Fruit fly (Drosophila melanogaster) whole organism: ENCODE measurements around the gene CG12995.

Experiments
- CG8478 ChIP-seq: fragments of >200 bp; optimal IDR thresholded peaks from 2 replicates; lab custom pipeline; 2018; ENCODE audit warnings: inconsistent platforms
- Dll ChIP-seq: fragments of >200 bp; optimal IDR thresholded peaks from 2 replicates; lab custom pipeline; 2017
- EcR ChIP-seq, 2 experiments: fragments of >200 bp; optimal IDR thresholded peaks; 2 replicates each; lab custom pipeline; 2017; ENCODE audit warnings: missing biosample characterization in 2 of 2, missing genetic modification characterization in 2 of 2, missing genetic modification reagents in 2 of 2
- pan ChIP-seq: fragments of >200 bp; optimal IDR thresholded peaks from 2 replicates; lab custom pipeline; 2017
- psq ChIP-seq: fragments of >200 bp; optimal IDR thresholded peaks from 2 replicates; lab custom pipeline; 2017
- usp ChIP-seq: fragments of >200 bp; optimal IDR thresholded peaks from 2 replicates; lab custom pipeline; 2017; ENCODE audit warnings: missing biosample characterization, missing genetic modification characterization, mixed read lengths

Gene CG12995

DNA sequence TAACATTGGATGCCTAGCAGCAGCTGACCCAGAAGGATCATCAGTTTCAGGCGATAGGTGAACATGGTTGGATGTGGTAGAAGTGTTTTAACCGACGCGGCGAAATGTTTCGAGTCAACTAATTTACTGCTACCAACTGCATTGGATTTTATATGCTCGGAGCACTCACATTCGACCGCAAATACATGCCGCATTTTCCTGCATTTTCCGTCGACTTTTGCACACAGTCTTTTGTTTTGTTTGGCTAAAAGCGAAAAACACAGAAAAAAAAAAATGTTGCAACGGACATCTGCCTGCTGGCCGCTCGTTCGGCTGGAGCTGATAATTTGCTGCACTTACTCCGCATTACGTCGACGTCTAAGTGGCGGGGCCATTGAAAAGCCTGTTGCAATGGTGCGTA is at the start of gene CG12995:
Gene CG12995 (minus strand): TSS at position 101 of the 400 bp plus-strand sequence.
- TF ChIP-seq usp (no peak), EcR (GFP tag; optimal IDR thresholded peaks at IDR 0.05; lab: Kevin White, UChicago) (no peak), Dll (lab: Kevin White, UChicago) (no peak), psq (lab: Kevin White, UChicago) (no peak), pan (lab: Kevin White, UChicago) (no peak), CG8478 (lab: Kevin White, UChicago) (no peak)

DNA sequence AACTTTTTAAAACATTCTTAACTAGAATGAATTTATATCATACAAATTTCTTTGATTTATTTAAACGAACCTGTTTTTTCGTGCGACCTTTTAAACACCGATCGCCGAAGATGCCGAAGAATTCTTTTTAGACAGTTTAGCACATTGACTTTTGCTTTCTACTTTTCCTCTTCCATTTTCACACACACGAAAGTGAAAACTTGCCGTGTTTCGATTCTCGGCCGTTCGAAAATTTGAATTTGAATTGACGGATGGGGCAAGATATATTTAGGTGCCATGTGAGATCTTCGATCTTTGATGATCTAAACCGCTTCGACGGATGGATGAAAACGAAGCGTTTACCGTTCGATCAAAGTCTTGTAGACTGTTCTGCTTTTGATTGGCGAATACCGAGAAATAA is 45.9 kb upstream of the CG12995 start:
- TF ChIP-seq pan (lab: Kevin White, UChicago) (no peak), psq (lab: Kevin White, UChicago) (no peak), usp (no peak)

DNA sequence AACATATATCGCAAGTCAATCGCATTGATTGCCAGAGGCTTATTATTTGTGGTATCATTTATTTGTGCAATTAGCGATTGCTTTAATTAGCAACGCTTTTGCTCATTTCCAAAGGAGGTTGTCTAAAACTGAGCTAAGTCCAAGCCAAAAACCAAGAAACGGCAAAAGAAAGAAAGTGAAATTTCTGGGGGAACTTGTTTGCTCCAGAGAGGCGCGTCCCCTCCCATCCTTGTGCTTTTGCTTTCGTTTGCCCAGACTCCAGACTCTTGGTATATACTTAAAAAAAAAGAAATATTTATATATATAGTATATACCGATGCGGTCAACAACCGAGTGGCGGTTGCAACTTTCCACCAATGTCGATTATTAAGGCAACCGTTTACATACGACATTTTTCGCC is 44.3 kb upstream of the CG12995 start:
- TF ChIP-seq pan (lab: Kevin White, UChicago) (no peak), Dll (lab: Kevin White, UChicago) (no peak), psq (lab: Kevin White, UChicago) (no peak), CG8478 (lab: Kevin White, UChicago) (no peak), usp (no peak), EcR (GFP tag; optimal IDR thresholded peaks at IDR 0.05; lab: Kevin White, UChicago) (no peak)

DNA sequence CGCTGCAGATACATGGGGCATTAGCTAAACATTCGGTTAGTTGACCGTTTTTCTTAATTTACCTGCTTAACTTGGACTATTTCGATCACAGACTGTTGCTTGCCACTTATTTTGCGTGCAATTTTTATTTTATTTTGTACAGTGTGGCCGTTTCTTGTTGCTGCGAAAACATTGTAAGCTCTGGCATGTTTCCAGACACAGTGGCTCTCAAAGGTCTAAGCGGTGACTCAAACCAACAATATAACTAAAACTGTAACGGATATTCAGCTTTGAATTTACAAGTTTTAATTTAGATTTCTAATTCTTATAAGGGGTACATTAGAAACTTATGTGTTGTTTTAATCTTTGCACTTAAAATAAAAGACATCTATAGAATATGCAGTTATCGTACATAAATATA is 39.5 kb upstream of the CG12995 start, which contains the start of gene CG8675:
Gene CG8675 (minus strand): TSS at position 177 of the 400 bp plus-strand sequence.
- TF ChIP-seq usp, result no peak
- TF ChIP-seq psq (lab: Kevin White, UChicago), result no peak
- TF ChIP-seq CG8478 (lab: Kevin White, UChicago), result no peak
- TF ChIP-seq pan (lab: Kevin White, UChicago), result no peak
- TF ChIP-seq EcR (GFP tag; optimal IDR thresholded peaks at IDR 0.05; lab: Kevin White, UChicago), result no peak
- TF ChIP-seq Dll (lab: Kevin White, UChicago), result no peak

DNA sequence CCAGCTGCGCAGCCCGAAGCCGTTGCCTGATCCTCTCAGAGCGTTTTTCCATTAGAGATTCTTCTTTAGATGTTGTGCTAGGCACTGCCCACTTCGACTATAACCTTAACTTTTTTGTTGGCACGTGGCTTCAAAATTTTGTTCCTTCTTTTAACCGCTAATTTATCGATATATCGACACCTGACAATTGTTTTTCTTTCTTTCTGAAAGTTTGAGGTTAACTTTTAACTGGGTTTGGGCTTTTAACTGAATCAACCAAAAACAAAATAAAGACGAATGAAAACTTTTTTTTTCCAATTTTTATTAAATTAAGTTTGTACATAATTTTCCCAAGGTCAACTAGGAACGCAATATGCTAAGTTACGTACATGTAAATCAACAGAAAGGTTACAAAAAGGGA is 37.1 kb upstream of the CG12995 start, which contains the start of gene CG42854:
Gene CG42854 (minus strand): TSS at position 101 of the 400 bp plus-strand sequence.
- TF ChIP-seq CG8478 (lab: Kevin White, UChicago) (no peak), pan (lab: Kevin White, UChicago) (no peak), Dll (lab: Kevin White, UChicago) (no peak), usp (no peak), psq (lab: Kevin White, UChicago) (no peak), EcR (GFP tag; optimal IDR thresholded peaks at IDR 0.05; lab: Kevin White, UChicago) (no peak)

DNA sequence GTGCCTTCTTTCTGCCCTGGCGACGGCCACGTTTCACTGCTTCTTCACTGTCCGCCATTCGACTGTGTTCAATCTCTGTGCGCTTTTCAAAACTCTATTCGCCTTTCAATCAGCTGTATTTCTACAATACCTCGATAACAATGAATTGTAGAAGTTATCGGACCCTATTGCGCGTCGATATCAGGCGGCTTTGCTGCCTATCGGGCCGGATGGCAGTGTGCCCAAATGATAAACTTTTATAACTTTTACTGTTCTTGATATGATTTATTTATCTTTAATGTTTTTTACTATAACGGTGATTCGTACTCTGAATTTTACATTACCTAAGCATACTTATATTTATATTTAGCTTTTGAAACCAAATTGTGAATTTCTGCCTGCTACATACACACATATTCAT is 35.1 kb upstream of the CG12995 start, which contains the start of gene CG8915:
Gene CG8915 (minus strand): TSS at position 148 of the 400 bp plus-strand sequence.
- TF ChIP-seq Dll (lab: Kevin White, UChicago) (no peak), CG8478 (lab: Kevin White, UChicago) (no peak), psq (lab: Kevin White, UChicago) (no peak), usp (no peak), pan (lab: Kevin White, UChicago) (no peak), EcR (GFP tag; optimal IDR thresholded peaks at IDR 0.05; lab: Kevin White, UChicago) (no peak)

DNA sequence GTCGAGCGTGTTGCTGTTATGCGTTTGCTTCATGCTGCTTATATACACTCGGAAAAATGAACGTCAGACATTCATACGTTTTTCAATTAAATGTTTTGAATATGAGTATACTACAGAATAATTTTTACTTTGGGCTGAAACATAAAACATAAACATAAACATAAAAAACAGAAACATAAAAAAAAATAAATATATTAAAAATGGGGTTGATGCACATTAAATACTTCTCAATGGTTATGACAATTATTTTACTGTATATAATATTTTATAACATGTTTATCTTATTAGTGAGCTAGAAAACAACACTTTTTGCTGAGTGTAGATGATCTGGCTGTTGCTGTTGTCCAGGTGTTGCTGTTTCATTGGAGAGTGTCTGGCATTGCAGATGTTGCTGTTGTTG is 27.6 kb upstream of the CG12995 start:
- TF ChIP-seq psq (lab: Kevin White, UChicago) (no peak), CG8478 (lab: Kevin White, UChicago) (no peak), Dll (lab: Kevin White, UChicago) (no peak), pan (lab: Kevin White, UChicago) (no peak), usp (no peak), EcR (GFP tag; optimal IDR thresholded peaks at IDR 0.05; lab: Kevin White, UChicago) (no peak)

DNA sequence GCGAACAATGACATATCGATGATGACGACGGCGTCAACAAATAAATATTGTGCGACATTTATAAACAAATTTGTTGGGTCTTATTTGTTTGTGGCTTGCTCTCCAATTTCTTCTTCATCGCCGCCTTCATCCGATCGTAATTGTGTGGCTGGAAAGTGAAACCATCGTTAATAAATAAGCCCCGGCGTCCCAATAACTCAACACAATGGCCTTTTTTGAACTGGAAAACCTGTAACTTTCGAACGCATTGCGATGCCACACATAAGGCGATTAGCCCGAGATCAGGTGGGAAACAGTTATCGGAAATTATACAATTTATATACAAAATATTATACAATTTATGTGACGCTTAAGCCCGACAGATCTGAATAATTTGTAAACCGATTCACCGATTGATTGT is 26.7 kb upstream of the CG12995 start:
- TF ChIP-seq pan (lab: Kevin White, UChicago), result no peak
- TF ChIP-seq EcR (GFP tag; optimal IDR thresholded peaks at IDR 0.05; lab: Kevin White, UChicago), result no peak
- TF ChIP-seq usp, result no peak
- no peak for TF ChIP-seq CG8478 (lab: Kevin White, UChicago)
- TF ChIP-seq psq (lab: Kevin White, UChicago), result no peak
- no peak for TF ChIP-seq Dll (lab: Kevin White, UChicago)

DNA sequence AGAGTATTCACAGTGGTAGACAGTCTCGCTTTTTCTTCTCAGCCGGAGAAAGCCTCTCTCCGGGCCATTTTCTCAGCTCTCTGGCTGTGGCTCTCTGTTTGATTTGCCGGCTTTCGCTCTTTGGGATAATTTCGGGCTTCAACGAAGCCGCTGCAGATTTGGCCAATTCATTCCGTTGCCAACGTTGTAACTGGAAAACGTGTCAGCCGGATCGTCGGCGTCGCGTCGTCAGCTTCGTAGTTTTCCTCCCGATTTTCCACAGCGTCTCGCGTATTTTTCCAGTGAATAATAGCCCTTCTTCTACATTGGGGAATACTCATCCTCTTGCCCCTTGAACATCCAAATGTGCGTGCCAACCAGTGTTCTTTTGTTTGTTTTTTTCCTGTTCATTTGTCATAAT is 22.8 kb upstream of the CG12995 start, which contains the start of gene f:
Gene f (plus strand): TSS at position 301 of the 400 bp plus-strand sequence.
- no peak for TF ChIP-seq Dll (lab: Kevin White, UChicago)
- no peak for TF ChIP-seq EcR (GFP tag; optimal IDR thresholded peaks at IDR 0.05; lab: Kevin White, UChicago)
- TF ChIP-seq psq (lab: Kevin White, UChicago), result no peak
- no peak for TF ChIP-seq pan (lab: Kevin White, UChicago)
- TF ChIP-seq usp, result no peak
- TF ChIP-seq CG8478 (lab: Kevin White, UChicago), result no peak

DNA sequence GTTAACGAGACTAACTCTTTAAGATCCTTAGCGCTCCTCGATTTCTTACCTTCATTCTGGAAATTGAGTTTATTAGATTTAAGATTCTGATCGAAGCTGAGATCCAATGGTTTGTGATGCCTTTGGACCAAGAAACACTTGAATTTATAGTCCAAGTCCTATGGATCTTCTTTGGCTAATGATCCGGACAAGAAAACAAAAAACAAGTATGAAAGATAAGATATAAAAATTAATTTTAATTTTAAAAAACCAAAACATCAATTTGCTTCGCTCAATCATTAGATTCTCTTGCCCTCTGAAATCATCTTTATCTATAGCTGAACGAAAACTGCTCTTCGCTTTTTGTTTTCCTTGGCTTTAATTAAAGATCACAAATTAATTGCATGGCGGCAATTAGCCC is 21.1 kb upstream of the CG12995 start, which contains the start of gene CG10597:
Gene CG10597 (minus strand): TSS at position 101 of the 400 bp plus-strand sequence.
- TF ChIP-seq usp, result no peak
- no peak for TF ChIP-seq pan (lab: Kevin White, UChicago)
- TF ChIP-seq EcR (GFP tag; optimal IDR thresholded peaks at IDR 0.05; lab: Kevin White, UChicago), result no peak
- no peak for TF ChIP-seq CG8478 (lab: Kevin White, UChicago)
- TF ChIP-seq Dll (lab: Kevin White, UChicago), result no peak
- TF ChIP-seq psq (lab: Kevin White, UChicago), result no peak

DNA sequence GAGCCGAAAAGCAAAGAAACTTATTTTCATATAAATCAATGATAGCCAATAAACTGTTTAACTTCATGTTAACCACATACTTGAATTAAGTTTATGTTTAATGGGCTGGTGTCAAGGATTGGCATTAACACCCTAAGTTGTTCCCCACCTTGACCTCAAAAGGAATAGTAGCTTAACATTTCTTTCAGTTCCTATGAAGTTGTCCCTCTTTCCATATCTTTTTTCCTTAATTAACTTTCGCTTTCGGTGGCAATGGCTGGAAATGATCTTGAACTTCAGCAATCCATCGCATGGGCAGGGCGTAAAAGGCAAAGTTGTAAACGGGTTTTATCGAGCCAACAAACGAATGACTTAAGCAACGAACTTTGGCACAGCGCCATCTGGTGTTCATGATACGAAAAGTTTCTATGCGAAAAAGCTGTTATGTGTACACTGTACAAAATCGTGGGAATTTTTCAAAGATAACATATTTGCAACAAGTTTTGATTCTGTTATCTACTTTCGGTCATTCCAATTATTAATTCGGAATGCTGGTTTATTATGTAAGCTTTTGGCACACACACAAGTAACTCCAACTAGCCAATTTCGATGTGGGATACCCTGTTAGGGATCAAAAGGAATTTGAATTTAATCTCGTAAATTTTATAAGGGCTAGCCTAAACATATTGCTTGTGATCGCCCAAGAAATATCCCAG is 19.8 kb upstream of the CG12995 start:
- TF ChIP-seq psq (lab: Kevin White, UChicago), result no peak
- TF ChIP-seq pan (lab: Kevin White, UChicago), result no peak
- TF ChIP-seq EcR (GFP tag; optimal IDR thresholded peaks at IDR 0.05; lab: Kevin White, UChicago), result no peak
- no peak for TF ChIP-seq usp
- TF ChIP-seq Dll (lab: Kevin White, UChicago), result no peak
- TF ChIP-seq CG8478 (lab: Kevin White, UChicago), result no peak

DNA sequence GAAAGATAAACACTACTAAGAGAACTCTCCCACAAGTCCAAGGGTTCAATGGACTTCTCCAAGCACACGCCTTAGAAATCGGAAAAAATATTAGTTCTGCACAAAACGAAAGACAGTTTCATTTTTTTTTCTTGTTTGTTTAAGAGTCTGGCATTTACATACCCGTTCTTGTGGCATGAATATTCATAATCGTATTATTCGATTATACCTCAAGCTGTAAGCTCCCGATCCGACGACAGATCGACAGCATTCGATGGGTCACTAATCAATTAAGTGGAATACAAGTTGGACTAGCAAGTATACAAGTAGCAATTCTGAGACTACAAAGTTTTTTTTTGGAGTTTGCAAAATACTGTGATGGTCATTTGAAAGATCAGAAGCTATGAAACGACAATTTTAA is 17.7 kb upstream of the CG12995 start:
- TF ChIP-seq psq (lab: Kevin White, UChicago) (no peak), pan (lab: Kevin White, UChicago) (no peak), CG8478 (lab: Kevin White, UChicago) (no peak), EcR (GFP tag; optimal IDR thresholded peaks at IDR 0.05; lab: Kevin White, UChicago) (no peak)
